Fruit fly (Drosophila melanogaster): ENCODE measurements around the gene CG11597.

DNA sequence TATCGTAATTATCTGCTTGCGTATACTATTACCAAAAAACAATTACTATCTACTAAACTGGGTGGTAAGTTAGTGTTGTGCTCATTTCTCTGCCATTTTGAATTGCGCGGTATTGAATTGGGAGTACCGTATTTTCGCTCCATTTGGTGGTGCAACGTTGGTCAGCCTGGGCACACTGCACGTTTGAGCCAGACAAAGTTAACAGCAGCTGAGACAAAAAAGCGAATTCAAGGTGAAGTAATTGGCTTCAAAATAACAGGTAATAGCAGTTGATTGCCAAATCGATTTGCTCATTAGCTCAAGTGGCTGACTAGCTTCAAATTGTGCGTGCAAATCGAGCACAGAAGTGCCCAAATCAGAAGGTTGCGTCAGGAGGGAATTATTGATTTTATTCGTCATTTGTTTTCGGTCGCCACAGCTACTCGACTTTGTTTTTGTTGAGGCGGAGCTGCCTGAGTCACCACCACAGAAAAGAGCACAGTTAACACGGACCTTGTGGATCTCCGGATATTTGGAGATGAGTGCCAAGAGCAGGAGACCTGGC, 26.6 kb downstream of the CG11597 start, which contains the start of gene Klp68D:
- no peak for TF ChIP-seq CG32121 (GFP tag; IDR thresholded peaks at IDR 0.05)
- TF ChIP-seq Pif1B (GFP tag; optimal IDR thresholded peaks at IDR 0.05): no peak
- no peak for TF ChIP-seq D1 (tag; optimal IDR thresholded peaks at IDR 0.05)
- TF ChIP-seq CG12605 (GFP tag; IDR thresholded peaks at IDR 0.05): no peak
- TF ChIP-seq CG8159 (tag; optimal IDR thresholded peaks at IDR 0.05): no peak
- TF ChIP-seq rn (GFP tag; IDR thresholded peaks at IDR 0.05): no peak
- no peak for TF ChIP-seq CG13204 (GFP tag; optimal IDR thresholded peaks at IDR 0.05)
- no peak for TF ChIP-seq EcR (GFP tag; optimal IDR thresholded peaks at IDR 0.05)
- no peak for TF ChIP-seq CG14655 (GFP tag; optimal IDR thresholded peaks at IDR 0.05)
- no peak for TF ChIP-seq CG17806 (tag; optimal IDR thresholded peaks at IDR 0.05)
- TF ChIP-seq CG34367 (tag; optimal IDR thresholded peaks at IDR 0.05): no peak
